Fruit fly (Drosophila melanogaster) whole organism, adult: Measurements from ENCODE around the gene TTLL3B.

Source experiments
- CG14711 ChIP-seq: fragments of 200-800 bp; sonication (Bioruptor generic); optimal IDR thresholded peaks from 2 replicates; lab custom pipeline; 2018; ENCODE audit warnings: missing biosample characterization, mild to moderate bottlenecking, missing genetic modification characterization, moderate library complexity
- CG7045 ChIP-seq: fragments of 200-800 bp; sonication (Bioruptor generic); optimal IDR thresholded peaks from 2 replicates; lab custom pipeline; 2017; ENCODE audit warnings: missing biosample characterization, mild to moderate bottlenecking, missing genetic modification characterization
- kay ChIP-seq: fragments of 200-800 bp; sonication (Bioruptor generic); peaks from one replicate; lab custom pipeline; 2016; ENCODE audit warnings: missing biosample characterization, missing genetic modification characterization, borderline replicate concordance

DNA sequence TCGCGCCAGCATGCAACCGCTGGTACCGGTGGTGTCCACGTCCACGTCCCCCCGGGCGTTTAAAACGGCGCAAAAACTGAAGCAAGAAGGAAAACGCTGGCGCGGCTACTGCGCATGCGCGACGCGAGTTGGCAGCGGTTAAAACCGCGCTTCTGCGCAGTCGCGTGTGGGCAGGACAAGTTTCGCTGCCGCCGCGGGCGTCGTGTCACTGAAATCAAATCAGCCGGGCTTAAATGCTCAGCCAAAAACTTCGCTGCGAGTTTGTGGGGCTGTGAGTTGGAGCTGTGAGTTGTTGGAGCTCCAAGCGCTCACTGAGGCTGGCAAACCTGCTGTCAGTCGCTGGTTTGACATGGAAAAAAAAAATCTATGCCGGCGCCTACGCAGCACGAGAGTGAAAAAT lies 27.6 kb upstream of the TTLL3B start:
- no peak for TF ChIP-seq CG7045 (GFP tag; lab: Kevin White, UChicago)
- TF ChIP-seq kay (GFP tag; lab: Kevin White, UChicago): no peak
- no peak for TF ChIP-seq CG14711 (tag; lab: Kevin White, UChicago)
